Worm (Caenorhabditis elegans) whole organism, midembryonic: ENCODE data around the gene fbxa-153.

ENCODE experiments used
- flt-1 ChIP-seq: fragments of 200-800 bp; sonication (Bioruptor generic); IDR thresholded peaks from 2 replicates; pipeline ENCODE4 v1.3.6; 2022; ENCODE audit warnings: missing genetic modification characterization, missing compliant biosample characterization
- tab-1 ChIP-seq: fragments of 200-800 bp; sonication (Bioruptor generic); IDR thresholded peaks from 2 replicates; pipeline ENCODE4 v1.3.6; 2022; ENCODE audit warnings: missing genetic modification characterization, missing compliant biosample characterization
- ztf-29 ChIP-seq: fragments of 200-800 bp; sonication (Bioruptor generic); IDR thresholded peaks from 2 replicates; pipeline ENCODE4 v1.3.6; 2022; ENCODE audit warnings: missing genetic modification reagents, missing genetic modification characterization, missing compliant biosample characterization

ce11 chrV:15577395-15577896, 32.7 kb downstream of the fbxa-153 start, which contains the start of gene atx-3:
- TF ChIP-seq flt-1 (GFP tag; lab: Robert Waterston, UW) (no peak), tab-1 (GFP tag; lab: Robert Waterston, UW) (no peak), ztf-29 (no peak)
